Worm (Caenorhabditis elegans) whole organism, L3 larva: ENCODE measurements around the gene R10F2.6.

ENCODE experiments used
- nhr-11 ChIP-seq: fragments of 150-350 bp; optimal IDR thresholded peaks from 2 replicates; lab custom pipeline; 2014; ENCODE audit warnings: missing biosample characterization, missing genetic modification characterization
- unc-62 ChIP-seq: fragments of 150-350 bp; sonication (generic microtip); optimal IDR thresholded peaks from 4 replicates; lab custom pipeline; 2014; ENCODE audit warnings: missing biosample characterization, missing genetic modification reagents, missing genetic modification characterization

- no peak for TF ChIP-seq unc-62 (GFP tag; lab: Kevin White, UChicago)
- TF ChIP-seq nhr-11 = no peak
These were observed 25.2 kb downstream of the R10F2.6 start for ce11 chrIII:2918655-2919054.
